Worm (Caenorhabditis elegans) whole organism, L3 larva: ENCODE results near the gene C07C7.3.

Source experiments
- ZK546.5 ChIP-seq: sonication (generic microtip); optimal IDR thresholded peaks from 2 replicates; lab custom pipeline; 2017; ENCODE audit warnings: missing biosample characterization, missing genetic modification characterization
- aly-2 ChIP-seq: fragments of 150-350 bp; optimal IDR thresholded peaks from 2 replicates; lab custom pipeline; 2014; ENCODE audit warnings: missing biosample characterization, missing genetic modification characterization
- ama-1 ChIP-seq: fragments of 150-350 bp; optimal IDR thresholded peaks from 2 replicates; lab custom pipeline; 2018
- ceh-16 ChIP-seq: sonication (generic microtip); optimal IDR thresholded peaks from 2 replicates; lab custom pipeline; 2017; ENCODE audit warnings: missing biosample characterization, missing genetic modification characterization
- ceh-28 ChIP-seq: fragments of 150-350 bp; optimal IDR thresholded peaks from 2 replicates; lab custom pipeline; 2014; ENCODE audit warnings: missing biosample characterization, missing genetic modification reagents, missing genetic modification characterization
- ceh-82 ChIP-seq: fragments of 150-350 bp; optimal IDR thresholded peaks from 2 replicates; lab custom pipeline; 2014; ENCODE audit warnings: missing biosample characterization, missing genetic modification characterization
- egl-27 ChIP-seq: sonication (generic microtip); optimal IDR thresholded peaks from 4 replicates; lab custom pipeline; 2017; ENCODE audit warnings: missing biosample characterization, missing genetic modification reagents, missing genetic modification characterization
- egl-5 ChIP-seq: fragments of 150-350 bp; optimal IDR thresholded peaks from 2 replicates; lab custom pipeline; 2017; ENCODE audit warnings: missing biosample characterization, missing genetic modification reagents, missing genetic modification characterization, inconsistent platforms
- elt-1 ChIP-seq: fragments of 150-350 bp; optimal IDR thresholded peaks from 2 replicates; lab custom pipeline; 2014; ENCODE audit warnings: missing biosample characterization, missing genetic modification characterization
- elt-2 ChIP-seq: sonication (generic microtip); optimal IDR thresholded peaks from 2 replicates; lab custom pipeline; 2016; ENCODE audit warnings: missing genetic modification reagents, mild to moderate bottlenecking, missing genetic modification characterization, missing compliant biosample characterization
- elt-3 ChIP-seq, 3 experiments: fragments of 150-350 bp in 1 of 3; sonication (generic microtip) in 2 of 3; optimal IDR thresholded peaks; 2 replicates in 2 of 3; 4 replicates in 1 of 3; lab custom pipeline; 2014 to 2017; ENCODE audit warnings: missing biosample characterization in 3 of 3, missing genetic modification characterization in 3 of 3
- fkh-10 ChIP-seq: sonication (generic microtip); optimal IDR thresholded peaks from 2 replicates; lab custom pipeline; 2017; ENCODE audit warnings: missing biosample characterization, missing genetic modification reagents, missing genetic modification characterization
- fkh-2 ChIP-seq: fragments of 150-350 bp; optimal IDR thresholded peaks from 2 replicates; lab custom pipeline; 2014; ENCODE audit warnings: missing biosample characterization, missing genetic modification reagents, missing genetic modification characterization
- fos-1 ChIP-seq: fragments of 150-350 bp; optimal IDR thresholded peaks from 2 replicates; lab custom pipeline; 2014; ENCODE audit warnings: missing biosample characterization, missing genetic modification characterization
- hmg-11 ChIP-seq: sonication (generic microtip); optimal IDR thresholded peaks from 2 replicates; lab custom pipeline; 2016; ENCODE audit warnings: missing genetic modification characterization, missing compliant biosample characterization
- jun-1 ChIP-seq: fragments of 150-350 bp; optimal IDR thresholded peaks from 2 replicates; lab custom pipeline; 2014; ENCODE audit warnings: missing biosample characterization, missing genetic modification reagents, missing genetic modification characterization
- lin-15B ChIP-seq: fragments of 150-350 bp; optimal IDR thresholded peaks from 2 replicates; lab custom pipeline; 2014; ENCODE audit warnings: missing biosample characterization, missing genetic modification characterization
- lin-39 ChIP-seq: fragments of 150-350 bp; optimal IDR thresholded peaks from 2 replicates; lab custom pipeline; 2018; ENCODE audit warnings: missing biosample characterization, missing genetic modification reagents, missing genetic modification characterization
- lsy-12 ChIP-seq: sonication (generic microtip); optimal IDR thresholded peaks from 2 replicates; lab custom pipeline; 2016; ENCODE audit warnings: mild to moderate bottlenecking, missing genetic modification characterization, missing compliant biosample characterization
- mdl-1 ChIP-seq: fragments of 150-350 bp; optimal IDR thresholded peaks from 2 replicates; lab custom pipeline; 2014; ENCODE audit warnings: missing biosample characterization, missing genetic modification characterization
- mml-1 ChIP-seq: fragments of 150-350 bp; sonication (generic microtip); optimal IDR thresholded peaks from 3 replicates; lab custom pipeline; 2014; ENCODE audit warnings: missing biosample characterization, missing genetic modification characterization
- nhr-12 ChIP-seq: fragments of 150-350 bp; optimal IDR thresholded peaks from 2 replicates; lab custom pipeline; 2014; ENCODE audit warnings: missing biosample characterization, missing genetic modification characterization
- nhr-23 ChIP-seq: fragments of 150-350 bp; optimal IDR thresholded peaks from 2 replicates; lab custom pipeline; 2014; ENCODE audit warnings: missing biosample characterization, missing genetic modification reagents, missing genetic modification characterization
- nhr-237 ChIP-seq: fragments of 150-350 bp; optimal IDR thresholded peaks from 2 replicates; lab custom pipeline; 2014; ENCODE audit warnings: missing biosample characterization, missing genetic modification characterization
- nhr-25 ChIP-seq: sonication (generic microtip); optimal IDR thresholded peaks from 2 replicates; lab custom pipeline; 2017; ENCODE audit warnings: missing biosample characterization, missing genetic modification characterization
- nhr-28 ChIP-seq: fragments of 150-350 bp; optimal IDR thresholded peaks from 2 replicates; lab custom pipeline; 2014; ENCODE audit warnings: missing biosample characterization, missing genetic modification characterization
- nhr-67 ChIP-seq: fragments of 150-350 bp; optimal IDR thresholded peaks from 2 replicates; lab custom pipeline; 2014; ENCODE audit warnings: missing biosample characterization, missing genetic modification characterization
- nhr-77 ChIP-seq: fragments of 150-350 bp; optimal IDR thresholded peaks from 2 replicates; lab custom pipeline; 2014; ENCODE audit warnings: missing biosample characterization, missing genetic modification characterization
- pha-4 ChIP-seq: fragments of 150-350 bp; optimal IDR thresholded peaks from 2 replicates; lab custom pipeline; 2014; ENCODE audit warnings: missing biosample characterization, missing genetic modification reagents, missing genetic modification characterization
- pqm-1 ChIP-seq: fragments of 150-350 bp; optimal IDR thresholded peaks from 2 replicates; lab custom pipeline; 2017; ENCODE audit warnings: missing biosample characterization, missing genetic modification characterization, inconsistent platforms
- sea-2 ChIP-seq: fragments of 150-350 bp; sonication (generic microtip); optimal IDR thresholded peaks from 4 replicates; lab custom pipeline; 2014; ENCODE audit warnings: missing biosample characterization, missing genetic modification reagents, missing genetic modification characterization
- snpc-4 ChIP-seq: fragments of 150-350 bp; optimal IDR thresholded peaks from 2 replicates; lab custom pipeline; 2014; ENCODE audit warnings: missing biosample characterization, missing genetic modification characterization
- unc-39 ChIP-seq: sonication (generic microtip); optimal IDR thresholded peaks from 4 replicates; lab custom pipeline; 2017; ENCODE audit warnings: missing biosample characterization, missing genetic modification characterization
- unc-62 ChIP-seq: fragments of 150-350 bp; sonication (generic microtip); optimal IDR thresholded peaks from 4 replicates; lab custom pipeline; 2014; ENCODE audit warnings: missing biosample characterization, missing genetic modification reagents, missing genetic modification characterization
- zag-1 ChIP-seq: fragments of 150-350 bp; optimal IDR thresholded peaks from 2 replicates; lab custom pipeline; 2014; ENCODE audit warnings: missing biosample characterization, missing genetic modification characterization
- ztf-11 ChIP-seq: fragments of 150-350 bp; optimal IDR thresholded peaks from 2 replicates; lab custom pipeline; 2014; ENCODE audit warnings: missing biosample characterization, missing genetic modification characterization
- ztf-4 ChIP-seq: fragments of 150-350 bp; optimal IDR thresholded peaks from 2 replicates; lab custom pipeline; 2014; ENCODE audit warnings: missing biosample characterization, missing genetic modification characterization

C07C7.3 gene

ce11 chrIV:9146111-9146510, 19.7 kb upstream of the C07C7.3 start, which contains the start of gene daf-10:
daf-10 (minus strand) TSS chrIV:9146211.
- TF ChIP-seq nhr-237 (tag; lab: Kevin White, UChicago) (no peak), nhr-77 (tag; lab: Kevin White, UChicago) (no peak), nhr-12 (tag; lab: Kevin White, UChicago) (no peak), fos-1 (no peak), mml-1 (no peak), ZK546.5 (no peak), nhr-28 (no peak), ztf-11 (tag; lab: Kevin White, UChicago) (no peak), pqm-1 (no peak), ama-1 (lab: Kevin White, UChicago) (no peak), ceh-82 (no peak)

DNA sequence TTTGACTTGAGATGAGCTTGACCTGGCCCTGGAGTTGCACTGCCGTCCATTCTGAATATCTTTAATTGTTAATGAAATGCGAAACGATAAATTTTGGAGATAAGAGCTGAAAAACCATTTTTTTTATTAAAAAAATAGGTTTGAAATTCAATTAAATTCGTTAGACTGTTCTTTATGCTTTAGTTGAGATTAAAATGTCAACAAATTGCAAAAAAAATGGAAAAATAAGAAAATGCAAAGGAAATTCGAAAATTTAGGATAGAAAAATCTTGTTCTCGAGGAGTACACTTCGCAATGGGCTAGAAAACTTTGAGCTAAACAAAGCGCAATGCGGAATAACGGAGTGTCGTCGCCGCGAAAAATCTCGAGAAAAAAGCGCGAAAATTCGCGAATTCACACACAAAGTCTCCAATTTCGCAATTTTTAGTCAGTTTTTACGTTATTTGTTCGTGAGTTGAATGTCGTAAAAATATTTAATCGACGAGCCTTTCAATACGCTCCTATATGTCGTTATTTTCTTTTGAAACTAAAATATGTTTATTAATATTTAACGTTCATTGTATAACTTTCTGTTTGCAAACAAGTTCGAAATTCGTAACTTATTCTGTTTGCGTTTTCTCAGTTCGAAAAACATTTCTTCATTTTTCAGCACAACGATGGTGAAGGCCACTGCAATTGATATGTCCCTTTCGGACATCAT, 18.9 kb upstream of the C07C7.3 start, which contains the start of the genes rpb-12 and aly-2:
Gene rpb-12, minus strand, starts transcription at position 51 of the 700 bp plus-strand sequence.
Gene aly-2, plus strand, starts transcription at position 650 of the 700 bp plus-strand sequence.
- no peak for TF ChIP-seq fos-1
- no peak for TF ChIP-seq lsy-12 (tag; lab: Kevin White, UChicago)
- TF ChIP-seq pqm-1 = peak; percentile 23
- peak; percentile 21 for TF ChIP-seq nhr-25
- no peak for TF ChIP-seq fkh-2 (tag; lab: Kevin White, UChicago)
- TF ChIP-seq snpc-4 (tag; lab: Kevin White, UChicago) = peak; percentile 21
- TF ChIP-seq lin-39 (tag; lab: Kevin White, UChicago) = peak; percentile 62
- no peak for TF ChIP-seq egl-27 (tag; lab: Kevin White, UChicago)
- TF ChIP-seq ceh-82 = no peak
- TF ChIP-seq hmg-11 (tag; lab: Kevin White, UChicago) = peak; percentile 71
- TF ChIP-seq jun-1 = peak; percentile 5
- TF ChIP-seq lin-15B = peak; percentile 89
- TF ChIP-seq pha-4 (tag; lab: Kevin White, UChicago) = peak; percentile 80
- peak; percentile 37 for TF ChIP-seq elt-2 (tag; lab: Kevin White, UChicago)
- TF ChIP-seq egl-5 (tag; lab: Kevin White, UChicago) = peak; percentile 19

DNA sequence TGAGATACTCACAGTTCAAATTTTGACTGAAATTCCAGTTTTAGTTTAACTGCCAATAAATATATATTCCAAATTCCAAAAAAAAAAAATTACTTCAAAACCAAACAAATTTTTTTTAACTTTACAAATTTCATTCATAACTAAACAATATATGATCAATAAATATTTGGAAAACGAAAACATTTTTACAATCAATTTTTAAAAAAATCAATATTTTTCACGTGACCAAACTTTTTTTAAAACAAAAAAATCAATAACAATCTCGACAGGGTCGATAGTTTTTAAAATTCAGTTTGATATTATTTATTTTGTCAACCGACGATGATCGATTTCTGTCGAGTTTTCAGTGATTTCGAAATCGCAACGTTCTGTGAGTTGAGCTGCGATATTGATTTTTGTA, 15.7 kb upstream of the C07C7.3 start, which contains the start of gene F23B2.7:
Gene F23B2.7, plus strand, starts transcription at position 301 of the 400 bp plus-strand sequence.
- TF ChIP-seq egl-5 (tag; lab: Kevin White, UChicago) (no peak), mml-1 (no peak), mdl-1 (no peak), ama-1 (lab: Kevin White, UChicago) (no peak), nhr-23 (no peak), nhr-67 (no peak), pha-4 (tag; lab: Kevin White, UChicago) (no peak), unc-39 (tag; lab: Kevin White, UChicago) (no peak), ceh-28 (no peak), fkh-10 (GFP tag; lab: Kevin White, UChicago) (no peak), nhr-77 (tag; lab: Kevin White, UChicago) (no peak), ceh-82 (no peak), jun-1 (no peak), aly-2 (tag; lab: Kevin White, UChicago) (no peak), ztf-4 (tag; lab: Kevin White, UChicago) (no peak), ZK546.5 (no peak), elt-1 (no peak), fos-1 (no peak), unc-62 (GFP tag; lab: Kevin White, UChicago) (no peak)
- TF ChIP-seq, all 47 proteins: peak for 0

ce11 chrIV:9154263-9154662, 11.6 kb upstream of the C07C7.3 start, which contains the start of gene F23B2.10:
F23B2.10 (minus strand) TSS chrIV:9154363.
- no peak for TF ChIP-seq aly-2 (tag; lab: Kevin White, UChicago)
- TF ChIP-seq sea-2 = no peak
- TF ChIP-seq nhr-237 (tag; lab: Kevin White, UChicago) = no peak
- no peak for TF ChIP-seq pha-4 (tag; lab: Kevin White, UChicago)
- TF ChIP-seq lin-39 (tag; lab: Kevin White, UChicago) = no peak
- TF ChIP-seq mdl-1 = no peak
- TF ChIP-seq ztf-11 (tag; lab: Kevin White, UChicago) = no peak
- TF ChIP-seq ceh-16 (tag; lab: Kevin White, UChicago) = no peak
- no peak for TF ChIP-seq elt-2 (tag; lab: Kevin White, UChicago)
- TF ChIP-seq elt-3 (tag; optimal IDR thresholded peaks at IDR 0.05; lab: Kevin White, UChicago) = no peak
- no peak for TF ChIP-seq zag-1 (tag; lab: Kevin White, UChicago)
